Worm (Caenorhabditis elegans): ENCODE data around the gene str-164.

ce11 chrIV:4988531-4988930 lies 28.0 kb downstream of the str-164 start, which contains the start of gene E03H12.7:
- no peak for TF ChIP-seq aha-1 (tag; optimal IDR thresholded peaks at IDR 0.05)
- TF ChIP-seq lin-13 (GFP tag; optimal IDR thresholded peaks at IDR 0.05), result no peak
- TF ChIP-seq mdl-1 (tag; optimal IDR thresholded peaks at IDR 0.05), result no peak
- TF ChIP-seq rnt-1 (tag; optimal IDR thresholded peaks at IDR 0.05), result no peak
- no peak for TF ChIP-seq ces-1 (GFP tag; optimal IDR thresholded peaks at IDR 0.05)
- no peak for TF ChIP-seq nhr-11 (tag; optimal IDR thresholded peaks at IDR 0.05)
- no peak for TF ChIP-seq tlp-1 (tag; optimal IDR thresholded peaks at IDR 0.05)
- TF ChIP-seq nhr-77 (tag; optimal IDR thresholded peaks at IDR 0.05), result no peak
- no peak for TF ChIP-seq dpl-1 (GFP tag; optimal IDR thresholded peaks at IDR 0.05)
- TF ChIP-seq hpl-2 (GFP tag; optimal IDR thresholded peaks at IDR 0.05), result no peak

Data from whole organism, L1 larva.